Worm (Caenorhabditis elegans): ENCODE results near the gene D2045.5.

Gene D2045.5

ce11 chrIII:10460427-10461163 is 8.8 kb downstream of the D2045.5 start, which contains the start of gene ecps-1:
Gene ecps-1, minus strand, starts transcription at chrIII:10460551.
- TF ChIP-seq peb-1 (tag; optimal IDR thresholded peaks at IDR 0.05) (no peak), fos-1 (tag; optimal IDR thresholded peaks at IDR 0.05) (peak; percentile 80), lin-11 (tag; optimal IDR thresholded peaks at IDR 0.05) (no peak), blmp-1 (tag; optimal IDR thresholded peaks at IDR 0.05; ENCODE audit: insufficient read depth) (peak; percentile 24), dmd-4 (tag; optimal IDR thresholded peaks at IDR 0.05) (no peak), elt-3 (tag; optimal IDR thresholded peaks at IDR 0.05) (no peak), crh-2 (tag; optimal IDR thresholded peaks at IDR 0.05) (peak; percentile 95), mbf-1 (tag; optimal IDR thresholded peaks at IDR 0.05) (no peak), unc-62 (GFP tag; optimal IDR thresholded peaks at IDR 0.05) (no peak), nhr-237 (tag; optimal IDR thresholded peaks at IDR 0.05) (peak; percentile 46), skn-1 (tag; optimal IDR thresholded peaks at IDR 0.05) (peak; percentile 95), nhr-77 (tag; optimal IDR thresholded peaks at IDR 0.05) (peak; percentile 41), mdl-1 (tag; optimal IDR thresholded peaks at IDR 0.05) (peak; percentile 1 to 4), nhr-129 (tag; optimal IDR thresholded peaks at IDR 0.05) (peak; percentile 81), ceh-82 (tag; optimal IDR thresholded peaks at IDR 0.05) (no peak), sma-3 (GFP tag; optimal IDR thresholded peaks at IDR 0.05) (peak; percentile 96), Y55F3AM.14 (GFP tag; optimal IDR thresholded peaks at IDR 0.05) (no peak), zag-1 (tag; optimal IDR thresholded peaks at IDR 0.05) (peak; percentile 48), mab-5 (tag; optimal IDR thresholded peaks at IDR 0.05) (peak; percentile 88), nhr-12 (tag; optimal IDR thresholded peaks at IDR 0.05) (no peak), ceh-16 (tag; optimal IDR thresholded peaks at IDR 0.05) (no peak), R02D3.7 (tag; optimal IDR thresholded peaks at IDR 0.05) (peak; percentile 41), ztf-11 (tag; optimal IDR thresholded peaks at IDR 0.05) (no peak), snpc-4 (tag; optimal IDR thresholded peaks at IDR 0.05) (peak; percentile 50), unc-55 (GFP tag; optimal IDR thresholded peaks at IDR 0.05) (peak; percentile 96), nhr-11 (tag; optimal IDR thresholded peaks at IDR 0.05) (peak; percentile 11), alr-1 (tag; optimal IDR thresholded peaks at IDR 0.05) (no peak), aly-2 (tag; optimal IDR thresholded peaks at IDR 0.05) (no peak), unc-39 (tag; optimal IDR thresholded peaks at IDR 0.05) (no peak), gmeb-1 (tag; optimal IDR thresholded peaks at IDR 0.05) (peak; percentile 84), C34F6.9 (tag; optimal IDR thresholded peaks at IDR 0.05) (peak; percentile 97), ztf-4 (tag; optimal IDR thresholded peaks at IDR 0.05) (no peak), sma-9 (GFP tag; optimal IDR thresholded peaks at IDR 0.05) (peak; percentile 90), sma-9 (tag; optimal IDR thresholded peaks at IDR 0.05) (no peak), ztf-1 (GFP tag; conservative IDR thresholded peaks at IDR 0.05) (no peak), lin-13 (GFP tag; optimal IDR thresholded peaks at IDR 0.05) (no peak), nhr-23 (tag; optimal IDR thresholded peaks at IDR 0.05) (no peak), lin-39 (tag; optimal IDR thresholded peaks at IDR 0.05) (no peak), nhr-6 (tag; optimal IDR thresholded peaks at IDR 0.05) (peak; percentile 83), elt-1 (tag; optimal IDR thresholded peaks at IDR 0.05) (no peak), nhr-10 (tag; optimal IDR thresholded peaks at IDR 0.05) (no peak), egl-27 (tag; optimal IDR thresholded peaks at IDR 0.05) (peak; percentile 57), ZK546.5 (tag; optimal IDR thresholded peaks at IDR 0.05) (peak; percentile 58), F13H6.1 (tag; optimal IDR thresholded peaks at IDR 0.05) (peak; percentile 77), ama-1 (optimal IDR thresholded peaks at IDR 0.05) (no peak), nhr-25 (tag; optimal IDR thresholded peaks at IDR 0.05) (no peak), lsy-2 (tag; optimal IDR thresholded peaks at IDR 0.05) (peak; percentile 70 to 93), nhr-21 (tag; optimal IDR thresholded peaks at IDR 0.05) (peak; percentile 81), sem-4 (tag; optimal IDR thresholded peaks at IDR 0.05) (peak; percentile 82)
